Worm (Caenorhabditis elegans) whole organism, early embryonic: ENCODE results near the gene C50H2.4.

ENCODE experiments used
- B0310.2 ChIP-seq: sonication (generic microtip); optimal IDR thresholded peaks from 2 replicates; lab custom pipeline; 2016; ENCODE audit warnings: mild to moderate bottlenecking, missing genetic modification characterization, missing compliant biosample characterization
- F13C5.2 ChIP-seq: sonication (generic microtip); optimal IDR thresholded peaks from 2 replicates; lab custom pipeline; 2017; ENCODE audit warnings: mild to moderate bottlenecking, missing genetic modification characterization, inconsistent platforms, missing compliant biosample characterization
- aly-1 ChIP-seq: sonication (generic microtip); optimal IDR thresholded peaks from 2 replicates; lab custom pipeline; 2016; ENCODE audit warnings: missing genetic modification characterization, missing compliant biosample characterization
- ama-1 ChIP-seq: fragments of 150-350 bp; optimal IDR thresholded peaks from 2 replicates; lab custom pipeline; 2014
- ceh-36 ChIP-seq: sonication (generic microtip); optimal IDR thresholded peaks from 2 replicates; lab custom pipeline; 2016; ENCODE audit warnings: missing genetic modification characterization, inconsistent platforms, missing compliant biosample characterization
- ets-7 ChIP-seq: sonication (generic microtip); optimal IDR thresholded peaks from 2 replicates; lab custom pipeline; 2016; ENCODE audit warnings: missing genotype, missing genetic modification characterization, missing compliant biosample characterization
- hmbx-1 ChIP-seq: sonication (generic microtip); optimal IDR thresholded peaks from 2 replicates; lab custom pipeline; 2016; ENCODE audit warnings: mild to moderate bottlenecking, missing genetic modification characterization, missing compliant biosample characterization
- hmg-4 ChIP-seq: fragments of 200-800 bp; sonication (Bioruptor generic); optimal IDR thresholded peaks from 2 replicates; lab custom pipeline; 2018; ENCODE audit warnings: mild to moderate bottlenecking, missing genetic modification characterization, missing compliant biosample characterization
- hnd-1 ChIP-seq: sonication (generic microtip); optimal IDR thresholded peaks from 2 replicates; lab custom pipeline; 2016; ENCODE audit warnings: missing genetic modification characterization, missing compliant biosample characterization
- pes-1 ChIP-seq: fragments of 200-800 bp; sonication (Bioruptor generic); IDR thresholded peaks from 2 replicates; pipeline ENCODE4 v1.3.6; 2022; ENCODE audit warnings: missing genetic modification reagents, missing genetic modification characterization, missing compliant biosample characterization
- sea-1 ChIP-seq: fragments of 200-800 bp; sonication (Bioruptor generic); conservative IDR thresholded peaks from 2 replicates; pipeline ENCODE4 v1.3.6; 2022; ENCODE audit warnings: missing genetic modification characterization, missing compliant biosample characterization
- tbx-11 ChIP-seq: fragments of 200-800 bp; sonication (Bioruptor generic); IDR thresholded peaks from 2 replicates; pipeline ENCODE4 v1.3.6; 2022; ENCODE audit warnings: missing genetic modification characterization, missing compliant biosample characterization

ce11 chrV:9889629-9890028, 27.1 kb upstream of the C50H2.4 start, which contains the start of gene fshr-1:
- TF ChIP-seq pes-1: no peak
- TF ChIP-seq tbx-11 (GFP tag; lab: Robert Waterston, UW): no peak
- no peak for TF ChIP-seq B0310.2 (tag; lab: Kevin White, UChicago)
- TF ChIP-seq ets-7 (tag; lab: Kevin White, UChicago): no peak
- TF ChIP-seq ama-1: no peak
- TF ChIP-seq hmg-4 (GFP tag; lab: Kevin White, UChicago): no peak
- TF ChIP-seq hnd-1 (tag; lab: Kevin White, UChicago): no peak
- TF ChIP-seq ceh-36 (tag; lab: Kevin White, UChicago): no peak
- no peak for TF ChIP-seq aly-1
- no peak for TF ChIP-seq F13C5.2 (tag; lab: Kevin White, UChicago)
- no peak for TF ChIP-seq hmbx-1 (tag; lab: Kevin White, UChicago)
- TF ChIP-seq sea-1: no peak
